Fruit fly (Drosophila melanogaster) Kc167 (cell line): ENCODE data around the gene Plp.

Experiments used
- Myc ChIP-seq: fragments of >200 bp; optimal IDR thresholded peaks from 2 replicates; lab custom pipeline; 2017; ENCODE audit warnings: missing external identifiers
- Sin3A ChIP-seq: fragments of >200 bp; optimal IDR thresholded peaks from 2 replicates; lab custom pipeline; 2018; ENCODE audit warnings: missing external identifiers
- h ChIP-seq: fragments of >200 bp; optimal IDR thresholded peaks from 3 replicates; lab custom pipeline; 2018; ENCODE audit warnings: missing external identifiers
- insv ChIP-seq: fragments of >200 bp; optimal IDR thresholded peaks from 3 replicates; lab custom pipeline; 2018; ENCODE audit warnings: missing external identifiers
- psq ChIP-seq: fragments of >200 bp; optimal IDR thresholded peaks from 2 replicates; lab custom pipeline; 2017; ENCODE audit warnings: missing external identifiers
- ttk ChIP-seq: sonication (Bioruptor generic); optimal IDR thresholded peaks from 2 replicates; lab custom pipeline; 2017; ENCODE audit warnings: missing external identifiers

The Plp gene

dm6 chr3L:15053251-15053650, 41.3 kb downstream of the Plp start, which contains the start of gene CG43680:
Gene CG43680, minus strand, starts transcription at chr3L:15053351.
- TF ChIP-seq Myc (lab: Kevin White, UChicago), result no peak
- no peak for TF ChIP-seq h (lab: Kevin White, UChicago)
- no peak for TF ChIP-seq ttk (lab: Kevin White, UChicago)
- TF ChIP-seq insv, result no peak
- no peak for TF ChIP-seq psq (lab: Kevin White, UChicago)
- TF ChIP-seq Sin3A, result no peak

DNA sequence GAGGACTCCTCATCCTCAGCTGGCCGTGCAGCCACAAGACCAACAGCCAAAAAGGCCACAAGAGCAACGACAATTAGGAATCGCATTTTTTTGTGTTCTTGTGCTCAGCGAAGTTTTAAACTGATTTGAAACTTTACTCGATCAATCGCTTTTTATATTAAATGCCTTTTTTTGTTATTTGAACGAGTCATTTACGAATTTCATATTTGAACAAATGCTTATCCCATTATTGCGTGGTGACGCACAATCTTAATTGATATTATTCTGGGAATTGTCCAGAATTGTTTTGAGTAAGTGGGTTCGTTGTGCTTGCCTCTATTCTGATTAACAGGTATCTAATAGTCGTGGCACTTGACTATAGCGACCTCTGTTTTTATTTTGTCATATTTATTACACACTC, 42.1 kb downstream of the Plp start, which contains the start of gene CG13461:
Gene CG13461 (minus strand): TSS at position 101 of the 400 bp plus-strand sequence.
- TF ChIP-seq psq (lab: Kevin White, UChicago) (no peak), insv (no peak), Myc (lab: Kevin White, UChicago) (no peak), h (lab: Kevin White, UChicago) (no peak), ttk (lab: Kevin White, UChicago) (no peak), Sin3A (no peak)

DNA sequence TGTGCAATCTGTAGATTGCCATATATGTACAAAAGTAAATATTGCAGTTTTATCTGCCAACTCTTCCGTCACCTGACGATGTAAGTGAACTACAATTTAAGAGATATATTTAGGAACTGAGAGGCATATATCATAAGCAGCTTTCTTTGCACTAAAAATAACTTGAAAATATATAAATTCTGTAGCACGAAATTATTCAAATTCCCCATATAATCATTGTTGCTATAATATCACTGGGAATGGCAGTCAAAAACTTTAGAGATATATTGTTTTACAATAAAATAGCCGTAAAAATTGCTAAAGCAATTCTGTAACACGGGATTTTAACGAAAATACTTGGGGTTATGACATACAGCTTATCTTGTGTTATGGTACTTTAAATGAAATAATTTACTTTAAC, 43.2 kb downstream of the Plp start, which contains the start of gene CG43679:
Gene CG43679 (minus strand): TSS at position 101 of the 400 bp plus-strand sequence.
- TF ChIP-seq Sin3A (no peak), Myc (lab: Kevin White, UChicago) (no peak)

- TF ChIP-seq insv (no peak), Sin3A (no peak), ttk (lab: Kevin White, UChicago) (no peak), h (lab: Kevin White, UChicago) (no peak), psq (lab: Kevin White, UChicago) (no peak), Myc (lab: Kevin White, UChicago) (no peak)
These were observed 43.8 kb downstream of the Plp start, which contains the start of gene CG12310 for dm6 chr3L:15050706-15051105. Gene CG12310, minus strand, starts transcription at chr3L:15050806.

dm6 chr3L:15050109-15050508, 44.4 kb downstream of the Plp start, which contains the start of gene CG18581:
Gene CG18581, minus strand, starts transcription at chr3L:15050209.
- TF ChIP-seq ttk (lab: Kevin White, UChicago), result no peak
- TF ChIP-seq psq (lab: Kevin White, UChicago), result no peak
- TF ChIP-seq Myc (lab: Kevin White, UChicago), result no peak
- no peak for TF ChIP-seq h (lab: Kevin White, UChicago)
- no peak for TF ChIP-seq Sin3A
- no peak for TF ChIP-seq insv

- no peak for TF ChIP-seq h (lab: Kevin White, UChicago)
- TF ChIP-seq psq (lab: Kevin White, UChicago), result no peak
- no peak for TF ChIP-seq insv
- no peak for TF ChIP-seq ttk (lab: Kevin White, UChicago)
- TF ChIP-seq Myc (lab: Kevin White, UChicago), result no peak
- TF ChIP-seq Sin3A, result no peak
These were observed 45.1 kb downstream of the Plp start, which contains the start of gene CG43678 for dm6 chr3L:15049395-15049794. Gene CG43678, minus strand, starts transcription at chr3L:15049495.

DNA sequence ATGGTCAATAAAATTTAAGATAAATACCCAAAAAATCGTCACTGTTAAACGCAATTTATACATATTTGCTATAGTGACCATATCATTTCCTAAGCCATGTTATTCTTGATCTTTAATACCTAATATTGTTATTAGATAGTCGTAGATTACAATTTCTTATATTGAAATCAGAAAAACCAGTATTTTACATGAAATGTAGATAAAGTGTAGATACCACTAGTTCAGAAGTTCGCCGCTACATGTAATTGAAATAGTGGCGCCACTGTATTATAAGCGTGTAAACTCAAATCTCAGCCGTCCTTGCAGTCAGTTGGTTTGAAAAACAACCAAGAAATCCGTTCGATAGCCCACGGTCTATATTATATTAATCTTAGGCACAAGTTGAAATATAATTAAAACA, 46.4 kb downstream of the Plp start:
- TF ChIP-seq Myc (lab: Kevin White, UChicago), result no peak
- no peak for TF ChIP-seq h (lab: Kevin White, UChicago)

DNA sequence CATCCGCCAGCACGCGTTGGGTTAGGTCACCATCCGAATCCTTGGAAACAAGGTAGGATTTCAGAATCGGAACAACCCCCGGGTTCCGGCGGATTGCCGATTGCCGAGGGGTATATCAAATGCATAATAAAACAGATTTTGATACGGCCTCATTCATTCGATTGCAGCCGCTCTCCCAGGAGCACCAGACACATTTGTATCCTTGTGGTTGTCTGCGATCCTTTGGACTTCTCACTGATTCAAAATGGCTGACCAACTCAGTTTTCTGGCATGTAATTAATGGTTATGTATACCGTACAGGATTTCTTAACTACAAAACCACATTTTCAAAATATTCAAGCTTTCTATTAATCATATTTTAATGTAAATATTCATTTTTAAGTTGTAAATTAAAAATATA, 46.9 kb downstream of the Plp start:
- TF ChIP-seq h (lab: Kevin White, UChicago) (no peak), ttk (lab: Kevin White, UChicago) (no peak), Sin3A (no peak), insv (no peak), Myc (lab: Kevin White, UChicago) (no peak), psq (lab: Kevin White, UChicago) (no peak)

dm6 chr3L:15045114-15045513, 49.4 kb downstream of the Plp start:
- TF ChIP-seq Myc (lab: Kevin White, UChicago), result no peak

DNA sequence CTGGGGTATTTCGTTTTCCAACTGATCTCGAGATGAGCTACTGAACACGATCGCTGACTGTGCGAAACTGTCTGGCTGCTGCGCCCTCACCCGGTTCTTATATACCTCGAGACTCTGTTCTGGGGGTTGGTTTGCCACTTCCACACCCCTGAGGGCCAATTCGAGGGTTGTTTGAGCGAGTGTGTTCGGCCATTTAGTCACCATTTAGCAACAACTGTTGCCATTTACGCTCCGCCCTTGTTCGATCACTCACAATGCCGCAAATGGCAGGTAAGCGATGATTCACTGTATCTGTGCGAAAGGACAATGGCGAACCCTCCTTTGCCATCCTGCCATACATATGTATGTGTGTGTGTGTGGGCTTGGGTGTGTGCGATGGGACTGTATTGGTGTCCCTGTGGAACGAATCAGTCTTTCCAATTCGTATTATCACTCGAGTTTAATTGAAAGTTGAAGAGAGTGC, 50.6 kb downstream of the Plp start, which contains the start of gene ind:
Gene ind (minus strand): TSS at position 51 of the 463 bp plus-strand sequence.
- TF ChIP-seq Sin3A (no peak), h (lab: Kevin White, UChicago) (no peak), ttk (lab: Kevin White, UChicago) (no peak), Myc (lab: Kevin White, UChicago) (no peak), insv (no peak), psq (lab: Kevin White, UChicago) (no peak)

dm6 chr3L:15043465-15043864, 51.1 kb downstream of the Plp start:
- TF ChIP-seq h (lab: Kevin White, UChicago) (no peak), insv (no peak), ttk (lab: Kevin White, UChicago) (no peak), Sin3A (no peak)

DNA sequence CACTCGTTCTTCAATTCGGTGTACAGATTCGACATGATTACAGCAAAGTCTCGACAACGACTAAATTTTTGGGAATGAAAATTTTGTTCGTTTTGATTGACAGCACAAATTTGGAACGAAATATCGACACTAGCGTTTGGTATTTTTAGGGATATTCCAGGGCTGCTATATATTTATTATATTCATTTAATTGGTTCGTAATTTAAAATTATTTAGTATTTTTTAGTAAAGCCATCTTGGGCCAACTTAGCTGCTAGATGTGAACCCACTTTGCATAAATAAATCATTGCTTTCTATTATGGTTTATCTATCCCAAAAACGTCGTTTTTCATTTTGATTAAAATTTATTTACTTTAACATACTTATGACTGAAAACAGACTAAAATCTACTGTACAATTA, 52.1 kb downstream of the Plp start, which contains the start of gene Rpn12R:
Gene Rpn12R (minus strand): TSS at position 101 of the 400 bp plus-strand sequence.
- no peak for TF ChIP-seq Sin3A

DNA sequence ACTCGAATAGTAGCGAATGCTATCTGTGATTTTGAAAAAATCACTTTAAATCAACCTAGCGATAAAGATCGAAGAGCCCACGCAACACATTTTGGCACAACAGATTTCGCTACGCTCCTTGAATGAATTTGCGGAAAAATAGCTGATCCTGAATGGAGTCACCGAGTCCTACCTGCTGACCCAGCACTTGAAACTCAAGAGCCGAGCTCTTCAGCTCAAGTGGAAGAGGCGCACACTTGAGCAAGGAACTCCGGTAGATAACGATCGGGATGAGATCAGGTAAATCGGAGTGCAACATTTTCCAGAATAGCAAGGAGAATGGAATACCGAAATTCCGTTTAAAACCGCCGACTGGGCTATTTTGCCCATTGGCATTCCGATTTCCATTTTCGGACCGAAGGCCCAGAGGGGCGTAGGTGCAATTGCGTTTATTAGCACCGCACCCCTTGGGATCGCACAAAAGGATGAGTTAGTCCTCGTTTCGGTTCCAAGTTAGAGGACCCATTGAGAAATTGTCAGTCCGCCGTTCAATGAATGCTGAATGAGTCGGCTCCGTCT, 54.1 kb downstream of the Plp start:
- TF ChIP-seq insv, result no peak
- no peak for TF ChIP-seq Sin3A
- no peak for TF ChIP-seq psq (lab: Kevin White, UChicago)
- TF ChIP-seq ttk (lab: Kevin White, UChicago), result no peak
- TF ChIP-seq h (lab: Kevin White, UChicago), result no peak
- TF ChIP-seq Myc (lab: Kevin White, UChicago), result no peak
